Worm (Caenorhabditis elegans) whole organism, L2 larva: ENCODE results near the gene srh-272.

ENCODE experiments used
- blmp-1 ChIP-seq: sonication (generic microtip); optimal IDR thresholded peaks from 2 replicates; lab custom pipeline; 2017; ENCODE audit warnings: missing genetic modification characterization, mild to moderate bottlenecking, missing compliant biosample characterization, antibody characterized with exemption, moderate library complexity; ENCODE audit not compliant: insufficient read depth
- egl-27 ChIP-seq: sonication (generic microtip); optimal IDR thresholded peaks from 3 replicates; lab custom pipeline; 2017; ENCODE audit warnings: missing biosample characterization, missing genetic modification reagents, missing genetic modification characterization
- fos-1 ChIP-seq: fragments of 150-350 bp; optimal IDR thresholded peaks from 2 replicates; lab custom pipeline; 2014; ENCODE audit warnings: missing biosample characterization, missing genetic modification characterization
- mdl-1 ChIP-seq, 2 experiments: fragments of 150-350 bp in 1 of 2; sonication (generic microtip) in 1 of 2; optimal IDR thresholded peaks; 2 replicates each; lab custom pipeline; 2017; ENCODE audit warnings: missing biosample characterization in 2 of 2, missing genetic modification characterization in 2 of 2
- nhr-12 ChIP-seq: fragments of 150-350 bp; optimal IDR thresholded peaks from 2 replicates; lab custom pipeline; 2014; ENCODE audit warnings: missing biosample characterization, missing genetic modification characterization
- nhr-25 ChIP-seq: fragments of 150-350 bp; sonication (generic microtip); optimal IDR thresholded peaks from 3 replicates; lab custom pipeline; 2014; ENCODE audit warnings: missing biosample characterization, missing genetic modification characterization
- nhr-77 ChIP-seq: fragments of 150-350 bp; optimal IDR thresholded peaks from 2 replicates; lab custom pipeline; 2014; ENCODE audit warnings: missing biosample characterization, missing genetic modification characterization
- snpc-4 ChIP-seq: fragments of 150-350 bp; optimal IDR thresholded peaks from 2 replicates; lab custom pipeline; 2014; ENCODE audit warnings: missing biosample characterization, missing genetic modification characterization
- unc-62 ChIP-seq: fragments of 150-350 bp; optimal IDR thresholded peaks from 2 replicates; lab custom pipeline; 2014; ENCODE audit warnings: missing biosample characterization, missing genetic modification reagents, missing genetic modification characterization
- ztf-11 ChIP-seq: sonication (generic microtip); optimal IDR thresholded peaks from 2 replicates; lab custom pipeline; 2017; ENCODE audit warnings: missing biosample characterization, missing genetic modification characterization

DNA sequence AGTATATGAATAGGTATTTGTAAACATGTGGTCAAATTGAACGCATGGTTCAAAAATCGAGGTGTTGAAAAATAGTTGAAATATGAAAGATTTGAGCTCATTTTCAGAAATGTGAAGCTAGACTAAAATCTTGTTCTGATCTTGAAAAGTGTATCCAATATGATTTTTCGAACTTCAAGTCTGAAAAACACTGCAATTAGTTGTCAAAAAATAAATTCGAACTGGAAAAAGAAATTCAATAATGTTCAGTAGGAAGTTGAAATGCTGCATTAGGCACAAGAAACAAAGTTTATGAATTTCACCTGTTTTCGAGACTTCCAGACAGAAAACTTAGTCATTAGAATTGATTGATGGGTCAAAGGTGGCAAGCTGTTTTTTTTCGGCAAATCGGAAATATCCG, 1.6 kb upstream of the srh-272 start, which contains the start of gene srh-270:
- TF ChIP-seq mdl-1 (tag; optimal IDR thresholded peaks at IDR 0.05; lab: Kevin White, UChicago) (no peak), nhr-12 (tag; lab: Kevin White, UChicago) (no peak), fos-1 (tag; lab: Kevin White, UChicago) (no peak), unc-62 (GFP tag; lab: Kevin White, UChicago) (no peak), nhr-25 (tag; lab: Kevin White, UChicago) (no peak), nhr-77 (tag; lab: Kevin White, UChicago) (no peak), blmp-1 (tag; lab: Kevin White, UChicago) (no peak), egl-27 (tag; lab: Kevin White, UChicago) (no peak), snpc-4 (tag; lab: Kevin White, UChicago) (no peak), ztf-11 (tag; lab: Kevin White, UChicago) (no peak)
